Worm (Caenorhabditis elegans) whole organism, L3 larva: ENCODE measurements around the gene T14G8.4.

Source experiments
- R02D3.7 ChIP-seq: fragments of 150-350 bp; optimal IDR thresholded peaks from 2 replicates; lab custom pipeline; 2014; ENCODE audit warnings: missing biosample characterization, missing genetic modification characterization
- aly-2 ChIP-seq: fragments of 150-350 bp; optimal IDR thresholded peaks from 2 replicates; lab custom pipeline; 2014; ENCODE audit warnings: missing biosample characterization, missing genetic modification characterization
- ceh-16 ChIP-seq: sonication (generic microtip); optimal IDR thresholded peaks from 2 replicates; lab custom pipeline; 2017; ENCODE audit warnings: missing biosample characterization, missing genetic modification characterization
- ceh-28 ChIP-seq: fragments of 150-350 bp; optimal IDR thresholded peaks from 2 replicates; lab custom pipeline; 2014; ENCODE audit warnings: missing biosample characterization, missing genetic modification reagents, missing genetic modification characterization
- ceh-9 ChIP-seq: sonication (generic microtip); optimal IDR thresholded peaks from 2 replicates; lab custom pipeline; 2018; ENCODE audit warnings: missing biosample characterization, missing genetic modification characterization
- daf-12 ChIP-seq: fragments of 150-350 bp; optimal IDR thresholded peaks from 2 replicates; lab custom pipeline; 2014; ENCODE audit warnings: missing biosample characterization, missing genetic modification reagents, missing genetic modification characterization
- egl-27 ChIP-seq: sonication (generic microtip); optimal IDR thresholded peaks from 4 replicates; lab custom pipeline; 2017; ENCODE audit warnings: missing biosample characterization, missing genetic modification reagents, missing genetic modification characterization
- egl-5 ChIP-seq: fragments of 150-350 bp; optimal IDR thresholded peaks from 2 replicates; lab custom pipeline; 2017; ENCODE audit warnings: missing biosample characterization, missing genetic modification reagents, missing genetic modification characterization, inconsistent platforms
- elt-2 ChIP-seq: sonication (generic microtip); optimal IDR thresholded peaks from 2 replicates; lab custom pipeline; 2016; ENCODE audit warnings: missing genetic modification reagents, mild to moderate bottlenecking, missing genetic modification characterization, missing compliant biosample characterization
- eor-1 ChIP-seq, 2 experiments: fragments of 150-350 bp; optimal IDR thresholded peaks; 2 replicates each; lab custom pipeline; 2014 to 2018; ENCODE audit warnings: missing biosample characterization in 2 of 2, missing genetic modification characterization in 2 of 2
- fkh-10 ChIP-seq: sonication (generic microtip); optimal IDR thresholded peaks from 2 replicates; lab custom pipeline; 2017; ENCODE audit warnings: missing biosample characterization, missing genetic modification reagents, missing genetic modification characterization
- fkh-2 ChIP-seq: fragments of 150-350 bp; optimal IDR thresholded peaks from 2 replicates; lab custom pipeline; 2014; ENCODE audit warnings: missing biosample characterization, missing genetic modification reagents, missing genetic modification characterization
- fos-1 ChIP-seq: fragments of 150-350 bp; optimal IDR thresholded peaks from 2 replicates; lab custom pipeline; 2014; ENCODE audit warnings: missing biosample characterization, missing genetic modification characterization
- hmg-11 ChIP-seq: sonication (generic microtip); optimal IDR thresholded peaks from 2 replicates; lab custom pipeline; 2016; ENCODE audit warnings: missing genetic modification characterization, missing compliant biosample characterization
- lin-15B ChIP-seq: fragments of 150-350 bp; optimal IDR thresholded peaks from 2 replicates; lab custom pipeline; 2014; ENCODE audit warnings: missing biosample characterization, missing genetic modification characterization
- lin-39 ChIP-seq: fragments of 150-350 bp; optimal IDR thresholded peaks from 2 replicates; lab custom pipeline; 2018; ENCODE audit warnings: missing biosample characterization, missing genetic modification reagents, missing genetic modification characterization
- lsy-12 ChIP-seq: sonication (generic microtip); optimal IDR thresholded peaks from 2 replicates; lab custom pipeline; 2016; ENCODE audit warnings: mild to moderate bottlenecking, missing genetic modification characterization, missing compliant biosample characterization
- mml-1 ChIP-seq: fragments of 150-350 bp; sonication (generic microtip); optimal IDR thresholded peaks from 3 replicates; lab custom pipeline; 2014; ENCODE audit warnings: missing biosample characterization, missing genetic modification characterization
- nfya-1 ChIP-seq: sonication (generic microtip); optimal IDR thresholded peaks from 2 replicates; lab custom pipeline; 2017; ENCODE audit warnings: missing genetic modification characterization, mild to moderate bottlenecking, missing compliant biosample characterization, antibody characterized with exemption, moderate library complexity; ENCODE audit not compliant: insufficient read depth
- nhr-11 ChIP-seq: fragments of 150-350 bp; optimal IDR thresholded peaks from 2 replicates; lab custom pipeline; 2014; ENCODE audit warnings: missing biosample characterization, missing genetic modification characterization
- nhr-23 ChIP-seq: fragments of 150-350 bp; optimal IDR thresholded peaks from 2 replicates; lab custom pipeline; 2014; ENCODE audit warnings: missing biosample characterization, missing genetic modification reagents, missing genetic modification characterization
- nhr-237 ChIP-seq: fragments of 150-350 bp; optimal IDR thresholded peaks from 2 replicates; lab custom pipeline; 2014; ENCODE audit warnings: missing biosample characterization, missing genetic modification characterization
- nhr-25 ChIP-seq: sonication (generic microtip); optimal IDR thresholded peaks from 2 replicates; lab custom pipeline; 2017; ENCODE audit warnings: missing biosample characterization, missing genetic modification characterization
- nhr-28 ChIP-seq: fragments of 150-350 bp; optimal IDR thresholded peaks from 2 replicates; lab custom pipeline; 2014; ENCODE audit warnings: missing biosample characterization, missing genetic modification characterization
- nhr-77 ChIP-seq: fragments of 150-350 bp; optimal IDR thresholded peaks from 2 replicates; lab custom pipeline; 2014; ENCODE audit warnings: missing biosample characterization, missing genetic modification characterization
- pha-4 ChIP-seq: fragments of 150-350 bp; optimal IDR thresholded peaks from 2 replicates; lab custom pipeline; 2014; ENCODE audit warnings: missing biosample characterization, missing genetic modification reagents, missing genetic modification characterization
- pqm-1 ChIP-seq: fragments of 150-350 bp; optimal IDR thresholded peaks from 2 replicates; lab custom pipeline; 2017; ENCODE audit warnings: missing biosample characterization, missing genetic modification characterization, inconsistent platforms
- sea-2 ChIP-seq: fragments of 150-350 bp; sonication (generic microtip); optimal IDR thresholded peaks from 4 replicates; lab custom pipeline; 2014; ENCODE audit warnings: missing biosample characterization, missing genetic modification reagents, missing genetic modification characterization
- snpc-4 ChIP-seq: fragments of 150-350 bp; optimal IDR thresholded peaks from 2 replicates; lab custom pipeline; 2014; ENCODE audit warnings: missing biosample characterization, missing genetic modification characterization
- zag-1 ChIP-seq: fragments of 150-350 bp; optimal IDR thresholded peaks from 2 replicates; lab custom pipeline; 2014; ENCODE audit warnings: missing biosample characterization, missing genetic modification characterization
- ztf-11 ChIP-seq: fragments of 150-350 bp; optimal IDR thresholded peaks from 2 replicates; lab custom pipeline; 2014; ENCODE audit warnings: missing biosample characterization, missing genetic modification characterization
- ztf-4 ChIP-seq: fragments of 150-350 bp; optimal IDR thresholded peaks from 2 replicates; lab custom pipeline; 2014; ENCODE audit warnings: missing biosample characterization, missing genetic modification characterization

T14G8.4 gene

DNA sequence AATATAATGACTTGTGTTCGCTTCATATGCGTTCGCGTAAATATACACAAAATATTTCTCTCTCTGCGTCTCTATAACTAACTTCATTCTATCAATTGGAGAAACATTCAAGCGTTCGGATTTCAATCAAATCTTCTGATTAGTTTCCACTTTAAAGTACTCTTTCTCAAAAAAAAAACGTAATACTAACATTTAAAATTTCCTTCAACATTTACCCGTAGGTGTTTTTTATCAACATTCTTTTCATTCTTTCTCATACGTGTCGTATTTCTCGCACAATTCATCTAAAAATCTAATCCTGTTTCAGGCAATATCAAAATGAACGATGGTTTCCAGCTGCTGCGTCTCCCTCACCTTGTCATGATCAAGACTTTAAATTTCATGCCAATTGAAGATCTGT, 6.0 kb downstream of the T14G8.4 start, which contains the start of gene T14G8.2:
Gene T14G8.2, plus strand, starts transcription at position 301 of the 400 bp plus-strand sequence.
- no peak for TF ChIP-seq snpc-4 (tag; lab: Kevin White, UChicago)
- no peak for TF ChIP-seq hmg-11 (tag; lab: Kevin White, UChicago)
- TF ChIP-seq ztf-4, result no peak

ce11 chrX:12854680-12855079, 9.0 kb downstream of the T14G8.4 start:
- TF ChIP-seq ztf-11 (tag; lab: Kevin White, UChicago) (no peak), lin-39 (peak; percentile 3), snpc-4 (tag; lab: Kevin White, UChicago) (no peak), fkh-10 (GFP tag; lab: Kevin White, UChicago) (no peak)

- TF ChIP-seq aly-2 (tag; lab: Kevin White, UChicago) (no peak), eor-1 (tag; optimal IDR thresholded peaks at IDR 0.05; lab: Kevin White, UChicago) (no peak), mml-1 (tag; lab: Kevin White, UChicago) (no peak)
- TF ChIP-seq, all 47 proteins: peak for 0
Measured at ce11 chrX:12854135-12854534, 9.6 kb downstream of the T14G8.4 start.

ce11 chrX:12853079-12853478, 10.6 kb downstream of the T14G8.4 start:
- TF ChIP-seq nhr-28 (tag; lab: Kevin White, UChicago) (no peak), mml-1 (tag; lab: Kevin White, UChicago) (no peak), nhr-25 (no peak), pha-4 (tag; lab: Kevin White, UChicago) (peak; percentile 40), lsy-12 (tag; lab: Kevin White, UChicago) (no peak), nfya-1 (tag; lab: Kevin White, UChicago) (peak; percentile 23), lin-39 (peak; percentile 8), nhr-23 (peak; percentile 33), snpc-4 (tag; lab: Kevin White, UChicago) (no peak), elt-2 (tag; lab: Kevin White, UChicago) (peak; percentile 45)

ce11 chrX:12852575-12852974, 11.1 kb downstream of the T14G8.4 start, which contains the start of gene chd-3:
Gene chd-3, minus strand, starts transcription at chrX:12852601.
- no peak for TF ChIP-seq lsy-12 (tag; lab: Kevin White, UChicago)
- TF ChIP-seq ceh-16 (tag; lab: Kevin White, UChicago), result no peak
- TF ChIP-seq hmg-11 (tag; lab: Kevin White, UChicago), result no peak
- TF ChIP-seq egl-5 (tag; lab: Kevin White, UChicago), result no peak
- TF ChIP-seq lin-15B, result no peak
- TF ChIP-seq sea-2 (GFP tag; lab: Kevin White, UChicago), result no peak
- TF ChIP-seq nhr-11 (tag; lab: Kevin White, UChicago), result no peak
- TF ChIP-seq ceh-28, result no peak
- TF ChIP-seq zag-1 (tag; lab: Kevin White, UChicago), result no peak
- no peak for TF ChIP-seq snpc-4 (tag; lab: Kevin White, UChicago)
- no peak for TF ChIP-seq ceh-9 (tag; lab: Kevin White, UChicago)
- no peak for TF ChIP-seq fkh-2 (tag; lab: Kevin White, UChicago)

ce11 chrX:12846043-12846442, 17.7 kb downstream of the T14G8.4 start, which contains the start of gene C52G5.3:
Gene C52G5.3, minus strand, starts transcription at chrX:12846143.
- no peak for TF ChIP-seq ztf-11 (tag; lab: Kevin White, UChicago)
- no peak for TF ChIP-seq mml-1 (tag; lab: Kevin White, UChicago)
- no peak for TF ChIP-seq pqm-1 (tag; lab: Kevin White, UChicago)
- no peak for TF ChIP-seq lin-39
- TF ChIP-seq fkh-10 (GFP tag; lab: Kevin White, UChicago), result no peak
- TF ChIP-seq fos-1 (tag; lab: Kevin White, UChicago), result no peak
- no peak for TF ChIP-seq nhr-77 (tag; lab: Kevin White, UChicago)
- TF ChIP-seq nhr-237 (tag; lab: Kevin White, UChicago), result no peak
- no peak for TF ChIP-seq hmg-11 (tag; lab: Kevin White, UChicago)
- TF ChIP-seq sea-2 (GFP tag; lab: Kevin White, UChicago), result no peak
- no peak for TF ChIP-seq egl-27
- no peak for TF ChIP-seq daf-12 (tag; lab: Kevin White, UChicago)
- TF ChIP-seq nhr-25, result no peak
- no peak for TF ChIP-seq egl-5 (tag; lab: Kevin White, UChicago)
- TF ChIP-seq ceh-16 (tag; lab: Kevin White, UChicago), result no peak
- no peak for TF ChIP-seq R02D3.7
